Worm (Caenorhabditis elegans) whole organism, young adult: Measurements from ENCODE around the gene ify-1.

Experiments used
- Y56A3A.18 ChIP-seq: fragments of 200-800 bp; sonication (Bioruptor generic); IDR thresholded peaks from 2 replicates; pipeline ENCODE4 v1.3.6; 2022; ENCODE audit warnings: missing genetic modification reagents, missing genetic modification characterization, missing compliant biosample characterization
- ama-1 ChIP-seq, 3 experiments: fragments of 150-350 bp in 1 of 3; sonication (generic microtip) in 2 of 3; optimal IDR thresholded peaks; 2 replicates each; lab custom pipeline; 2014 to 2018; ENCODE audit warnings: missing biosample characterization in 2 of 3, missing genetic modification characterization in 2 of 3, missing genetic modification reagents in 2 of 3
- ceh-79 ChIP-seq: sonication (generic microtip); optimal IDR thresholded peaks from 2 replicates; lab custom pipeline; 2017; ENCODE audit warnings: mild to moderate bottlenecking, missing genetic modification characterization, missing compliant biosample characterization
- hlh-26 ChIP-seq: fragments of 200-800 bp; sonication (Bioruptor generic); conservative IDR thresholded peaks from 2 replicates; pipeline ENCODE4 v1.3.6; 2022; ENCODE audit warnings: missing genetic modification reagents, missing genetic modification characterization, missing compliant biosample characterization
- hsf-1 ChIP-seq: fragments of 200-800 bp; sonication (Bioruptor generic); IDR thresholded peaks from 2 replicates; pipeline ENCODE4 v1.3.6; 2022; ENCODE audit warnings: missing genetic modification reagents, missing genetic modification characterization, missing compliant biosample characterization
- mes-4 ChIP-seq: sonication (generic microtip); optimal IDR thresholded peaks from 2 replicates; lab custom pipeline; 2016; ENCODE audit warnings: missing genotype, missing genetic modification characterization, missing compliant biosample characterization

- TF ChIP-seq hlh-26 (GFP tag; lab: Robert Waterston, UW) (no peak), ceh-79 (tag; lab: Kevin White, UChicago) (no peak), ama-1 (optimal IDR thresholded peaks at IDR 0.05; lab: Kevin White, UChicago) (no peak), ama-1 (GFP tag; optimal IDR thresholded peaks at IDR 0.05; lab: Kevin White, UChicago) (no peak), mes-4 (tag; lab: Kevin White, UChicago) (no peak), Y56A3A.18 (no peak), hsf-1 (GFP tag; lab: Robert Waterston, UW) (no peak)
Measured at ce11 chrII:5040631-5041156, 14.3 kb downstream of the ify-1 start, which contains the start of gene F33G12.7.
